Fruit fly (Drosophila melanogaster): ENCODE results near the gene Naa30B.
A peak's percentile ranks its signal among the peaks of the same experiment; 100 is the strongest.

The Naa30B gene

dm6 chr3L:1495803-1496202 lies 23.9 kb upstream of the Naa30B start (continued):
- TF ChIP-seq Pdp1 (GFP tag; optimal IDR thresholded peaks at IDR 0.05) (peak in 1 of 2 experiments; percentile 94), Bgb (GFP tag; IDR thresholded peaks at IDR 0.05; ENCODE audit: partially characterized antibody) (0 out of 2 replicates have a peak, but pooled peaks have one; percentile 11)

dm6 chr3L:1489523-1489922 lies 17.7 kb upstream of the Naa30B start, which contains the start of gene stet:
Gene stet, minus strand, starts transcription at chr3L:1489547.
- TF ChIP-seq cwo (GFP tag; optimal IDR thresholded peaks at IDR 0.05) (peak; percentile 1), eve (GFP tag; optimal IDR thresholded peaks at IDR 0.05) (no peak), CG17361 (GFP tag; IDR thresholded peaks at IDR 0.05) (no peak), ftz-f1 (GFP tag; optimal IDR thresholded peaks at IDR 0.05) (no peak), D (optimal IDR thresholded peaks at IDR 0.05) (no peak), D (GFP tag; optimal IDR thresholded peaks at IDR 0.05) (no peak), fd96Cb (tag; optimal IDR thresholded peaks at IDR 0.05) (no peak), kah (GFP tag; optimal IDR thresholded peaks at IDR 0.05) (no peak), hbn (GFP tag; IDR thresholded peaks at IDR 0.05; ENCODE audit: partially characterized antibody) (peak; percentile 29; the same call in 1 of the 2 replicates), CG6254 (GFP tag; optimal IDR thresholded peaks at IDR 0.05) (no peak), CG30431 (GFP tag; optimal IDR thresholded peaks at IDR 0.05) (no peak), CG2889 (GFP tag; IDR thresholded peaks at IDR 0.05) (no peak), Dp (GFP tag; optimal IDR thresholded peaks at IDR 0.05) (no peak), CG10431 (GFP tag; optimal IDR thresholded peaks at IDR 0.05) (no peak), Dfd (GFP tag; optimal IDR thresholded peaks at IDR 0.05) (no peak), Sry-β (GFP tag; optimal IDR thresholded peaks at IDR 0.05) (no peak), CG1233 (GFP tag; optimal IDR thresholded peaks at IDR 0.05) (no peak), Fer3 (tag; optimal IDR thresholded peaks at IDR 0.05) (no peak), btn (GFP tag; optimal IDR thresholded peaks at IDR 0.05) (no peak), CG11695 (GFP tag; IDR thresholded peaks at IDR 0.05) (no peak), Trl (optimal IDR thresholded peaks at IDR 0.05) (peak; percentile 35 to 46), Trl (GFP tag; optimal IDR thresholded peaks at IDR 0.05) (no peak), CG10565 (GFP tag; optimal IDR thresholded peaks at IDR 0.05) (no peak), CG17328 (GFP tag; IDR thresholded peaks at IDR 0.05) (0 out of 2 replicates have a peak, but pooled peaks have one; percentile 7), gfzf (GFP tag; optimal IDR thresholded peaks at IDR 0.05) (no peak), tio (GFP tag; optimal IDR thresholded peaks at IDR 0.05) (no peak), BtbVII (GFP tag; optimal IDR thresholded peaks at IDR 0.05) (no peak), ERR (GFP tag; optimal IDR thresholded peaks at IDR 0.05) (no peak), CG6689 (GFP tag; IDR thresholded peaks at IDR 0.05) (no peak), CG15073 (GFP tag; optimal IDR thresholded peaks at IDR 0.05) (no peak), pfk (GFP tag; optimal IDR thresholded peaks at IDR 0.05) (no peak), fd64A (GFP tag; optimal IDR thresholded peaks at IDR 0.05) (no peak), CrebB (tag; optimal IDR thresholded peaks at IDR 0.05) (no peak), slbo (GFP tag; IDR thresholded peaks at IDR 0.05) (no peak), Pdp1 (GFP tag; optimal IDR thresholded peaks at IDR 0.05) (peak in 1 of 2 experiments; percentile 67), CG4360 (GFP tag; IDR thresholded peaks at IDR 0.05) (no peak), CG10979 (tag; optimal IDR thresholded peaks at IDR 0.05) (no peak), CG18599 (GFP tag; optimal IDR thresholded peaks at IDR 0.05) (no peak), CG10654 (GFP tag; optimal IDR thresholded peaks at IDR 0.05) (no peak), seq (GFP tag; IDR thresholded peaks at IDR 0.05) (peak; percentile 77), psq (GFP tag; optimal IDR thresholded peaks at IDR 0.05) (no peak), dati (GFP tag; IDR thresholded peaks at IDR 0.05) (no peak), CG1024 (GFP tag; IDR thresholded peaks at IDR 0.05) (no peak), nerfin-1 (tag; optimal IDR thresholded peaks at IDR 0.05) (peak; percentile 94), CG3065 (GFP tag; optimal IDR thresholded peaks at IDR 0.05) (no peak), CG1602 (GFP tag; optimal IDR thresholded peaks at IDR 0.05) (no peak), CG11723 (GFP tag; optimal IDR thresholded peaks at IDR 0.05) (no peak), crp (GFP tag; optimal IDR thresholded peaks at IDR 0.05) (no peak), Mes4 (GFP tag; optimal IDR thresholded peaks at IDR 0.05) (no peak)

Data from whole organism, embryonic.